Fruit fly (Drosophila melanogaster) whole organism, wandering third instar larva: Measurements from ENCODE around the gene CG5080.
A peak's percentile ranks its signal among the peaks of the same experiment; 100 is the strongest.

Source experiments
- Abd-B ChIP-seq: fragments of >200 bp; optimal IDR thresholded peaks from 2 replicates; lab custom pipeline; 2017; ENCODE audit warnings: missing biosample characterization, missing genetic modification characterization
- CG32264 ChIP-seq: fragments of 200-800 bp; sonication (Bioruptor generic); optimal IDR thresholded peaks from 2 replicates; lab custom pipeline; 2016; ENCODE audit warnings: missing biosample characterization, missing genetic modification characterization
- CG9705 ChIP-seq: fragments of 200-800 bp; sonication (Bioruptor generic); optimal IDR thresholded peaks from 2 replicates; lab custom pipeline; 2018; ENCODE audit warnings: missing biosample characterization, mild to moderate bottlenecking, missing genetic modification characterization
- CrebA ChIP-seq: fragments of 200-800 bp; sonication (Bioruptor generic); optimal IDR thresholded peaks from 2 replicates; lab custom pipeline; 2016; ENCODE audit warnings: missing biosample characterization, mild to moderate bottlenecking, missing genetic modification characterization, borderline replicate concordance
- Dfd ChIP-seq: fragments of >200 bp; optimal IDR thresholded peaks from 2 replicates; lab custom pipeline; 2017; ENCODE audit warnings: missing biosample characterization, missing genetic modification characterization
- Dif ChIP-seq: fragments of 200-275, 200-300 bp; sonication (Bioruptor generic); optimal IDR thresholded peaks from 2 replicates; lab custom pipeline; 2018; ENCODE audit warnings: missing biosample characterization, missing genetic modification characterization; ENCODE audit not compliant: partially characterized antibody
- GATAd ChIP-seq: sonication (Bioruptor generic); optimal IDR thresholded peaks from 2 replicates; lab custom pipeline; 2016; ENCODE audit warnings: missing biosample characterization, missing genetic modification characterization
- HLH106 ChIP-seq: fragments of 200-800 bp; optimal IDR thresholded peaks from 3 replicates; lab custom pipeline; 2019; ENCODE audit warnings: missing biosample characterization, mild to moderate bottlenecking, missing genetic modification characterization, moderate library complexity
- Hr83 ChIP-seq: fragments of 200-300 bp; sonication (Bioruptor generic); optimal IDR thresholded peaks from 2 replicates; lab custom pipeline; 2016; ENCODE audit warnings: missing biosample characterization, mild to moderate bottlenecking, missing genetic modification characterization, moderate library complexity; ENCODE audit not compliant: poor library complexity, severe bottlenecking
- Myc ChIP-seq: fragments of >200 bp; optimal IDR thresholded peaks from 2 replicates; lab custom pipeline; 2017
- OdsH ChIP-seq: fragments of 200-800 bp; sonication (Bioruptor generic); optimal IDR thresholded peaks from 2 replicates; lab custom pipeline; 2016; ENCODE audit warnings: missing biosample characterization, mild to moderate bottlenecking, missing genetic modification characterization
- Rel ChIP-seq, 2 experiments: fragments of 200-800 bp; sonication (Bioruptor generic) in 1 of 2; optimal IDR thresholded peaks; 2 replicates in 1 of 2; 3 replicates in 1 of 2; lab custom pipeline; 2016 to 2019; ENCODE audit warnings: mild to moderate bottlenecking in 2 of 2, missing biosample characterization in 2 of 2, missing genetic modification characterization in 2 of 2, moderate library complexity in 1 of 2
- Sp1 ChIP-seq: fragments of 200-800 bp; sonication (Bioruptor generic); optimal IDR thresholded peaks from 3 replicates; lab custom pipeline; 2019; ENCODE audit warnings: missing biosample characterization, mild to moderate bottlenecking, missing genetic modification characterization, moderate library complexity
- br ChIP-seq: fragments of 200-800 bp; sonication (Bioruptor generic); optimal IDR thresholded peaks from 2 replicates; lab custom pipeline; 2016; ENCODE audit warnings: missing biosample characterization, missing genetic modification characterization
- brk ChIP-seq: fragments of 200-800 bp; sonication (Bioruptor generic); optimal IDR thresholded peaks from 2 replicates; lab custom pipeline; 2016; ENCODE audit warnings: missing biosample characterization, mild to moderate bottlenecking, missing genetic modification characterization
- dl ChIP-seq, 2 experiments: fragments of 175-275, 200-275 bp in 1 of 2; fragments of 200-275 bp in 1 of 2; sonication (Bioruptor generic); optimal IDR thresholded peaks; lab custom pipeline; 2018; ENCODE audit warnings: mild to moderate bottlenecking in 2 of 2, missing biosample characterization in 2 of 2, missing genetic modification characterization in 2 of 2, moderate library complexity in 2 of 2; ENCODE audit not compliant: partially characterized antibody in 2 of 2, insufficient read depth in 1 of 2
- dmrt93B ChIP-seq: fragments of 200-800 bp; sonication (Bioruptor generic); optimal IDR thresholded peaks from 2 replicates; lab custom pipeline; 2018; ENCODE audit warnings: missing biosample characterization, mild to moderate bottlenecking, missing genetic modification characterization
- ey ChIP-seq: fragments of 200-800 bp; sonication (Bioruptor generic); optimal IDR thresholded peaks from 2 replicates; lab custom pipeline; 2016; ENCODE audit warnings: missing biosample characterization, missing genetic modification characterization
- foxo ChIP-seq, 2 experiments: fragments of 200-800 bp; sonication (Bioruptor generic); optimal IDR thresholded peaks; 2 replicates in 1 of 2; 3 replicates in 1 of 2; lab custom pipeline; 2016 to 2017; ENCODE audit warnings: missing biosample characterization in 2 of 2, missing genetic modification characterization in 2 of 2
- fru ChIP-seq: fragments of 200-800 bp; sonication (Bioruptor generic); optimal IDR thresholded peaks from 3 replicates; lab custom pipeline; 2016; ENCODE audit warnings: missing biosample characterization, mild to moderate bottlenecking, missing genetic modification characterization
- h ChIP-seq: fragments of 200-800 bp; sonication (Bioruptor generic); optimal IDR thresholded peaks from 3 replicates; lab custom pipeline; 2016; ENCODE audit warnings: missing biosample characterization, mild to moderate bottlenecking, missing genetic modification characterization
- jim ChIP-seq: fragments of 175-275, 200-325 bp; sonication (Bioruptor generic); optimal IDR thresholded peaks from 2 replicates; lab custom pipeline; 2016; ENCODE audit warnings: missing biosample characterization, mild to moderate bottlenecking, missing genetic modification characterization
- lola ChIP-seq: fragments of >200 bp; optimal IDR thresholded peaks from 2 replicates; lab custom pipeline; 2017; ENCODE audit warnings: missing biosample characterization, missing genetic modification characterization
- pan ChIP-seq: fragments of >200 bp; optimal IDR thresholded peaks from 2 replicates; lab custom pipeline; 2017
- psq ChIP-seq: fragments of 200-800 bp; sonication (Bioruptor generic); optimal IDR thresholded peaks from 3 replicates; lab custom pipeline; 2017; ENCODE audit warnings: missing biosample characterization, mild to moderate bottlenecking, missing genetic modification characterization, moderate library complexity
- rgr ChIP-seq: fragments of 200-800 bp; sonication (Bioruptor generic); optimal IDR thresholded peaks from 3 replicates; lab custom pipeline; 2016; ENCODE audit warnings: missing biosample characterization, mild to moderate bottlenecking, missing genetic modification characterization
- sage ChIP-seq: fragments of 200-800 bp; sonication (Bioruptor generic); optimal IDR thresholded peaks from 2 replicates; lab custom pipeline; 2016; ENCODE audit warnings: missing biosample characterization, mild to moderate bottlenecking, missing genetic modification characterization
- sv ChIP-seq: fragments of 200-800 bp; sonication (Bioruptor generic); optimal IDR thresholded peaks from 3 replicates; lab custom pipeline; 2016; ENCODE audit warnings: missing biosample characterization, missing genetic modification characterization
- woc ChIP-seq: sonication (Bioruptor generic); optimal IDR thresholded peaks from 2 replicates; lab custom pipeline; 2016; ENCODE audit warnings: missing biosample characterization, mild to moderate bottlenecking, missing genetic modification characterization

Gene CG5080

DNA sequence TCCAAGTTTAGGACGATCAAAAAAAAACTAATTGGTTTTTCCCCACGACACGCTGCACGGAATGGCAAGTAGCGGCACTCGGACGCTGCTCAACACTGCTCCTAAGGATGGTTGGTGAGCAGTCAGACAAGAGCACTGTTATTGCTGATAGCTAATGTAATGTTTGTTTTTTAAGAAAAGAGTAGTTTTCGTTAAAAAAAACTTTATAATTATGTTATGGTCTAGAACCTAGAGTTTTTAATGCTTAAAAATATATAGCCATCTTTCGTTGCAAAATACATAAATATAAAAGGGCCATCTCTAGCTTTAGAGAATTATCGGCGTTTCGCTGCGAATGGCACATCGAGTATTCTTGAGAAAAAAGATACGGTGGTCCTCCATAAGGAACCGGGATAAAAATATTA, 9.0 kb upstream of the CG5080 start, which contains the start of the genes Charon and CG4887 (continued):
- TF ChIP-seq woc = no peak

DNA sequence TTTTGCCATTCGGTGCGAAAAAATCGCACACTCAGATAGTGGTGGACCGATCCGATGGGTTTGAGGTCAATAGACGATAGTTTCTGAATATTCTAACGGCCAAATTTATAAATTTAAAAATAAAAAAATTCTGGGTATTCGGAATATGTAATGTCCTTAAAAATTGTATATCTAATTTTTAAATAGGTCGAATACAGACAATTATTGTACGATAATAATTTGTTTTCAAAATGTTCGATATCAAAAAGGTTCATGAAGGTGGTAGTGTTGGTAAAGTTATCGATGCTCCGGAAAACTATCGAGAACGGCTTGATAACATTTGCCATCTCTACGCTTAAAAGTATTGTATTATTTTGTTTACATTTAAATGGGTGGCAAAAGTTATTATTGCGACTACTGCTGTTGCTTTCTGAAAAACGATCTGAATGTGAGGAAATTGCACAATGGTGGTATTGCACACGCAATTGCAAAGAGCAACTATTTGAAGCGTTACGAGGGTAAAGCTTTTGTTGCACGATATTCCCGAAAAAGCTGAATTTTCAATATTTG, 6.3 kb upstream of the CG5080 start, which contains the start of the genes CG31922 and Plap:
TSS of gene CG31922 (plus strand) at position 315 of the 549 bp plus-strand sequence.
TSS of gene Plap (minus strand) at position 499 of the 549 bp plus-strand sequence.
- TF ChIP-seq dl (GFP tag; optimal IDR thresholded peaks at IDR 0.05; lab: Kevin White, UChicago; ENCODE audit: insufficient read depth in 1 of 2, partially characterized antibody in 2 of 2) = no peak
- peak; percentile 81 for TF ChIP-seq HLH106 (tag; lab: Kevin White, UChicago)
- peak; percentile 58 for TF ChIP-seq woc
- peak; percentile 69 for TF ChIP-seq psq
- TF ChIP-seq Dif = no peak
- TF ChIP-seq fru (GFP tag; lab: Kevin White, UChicago) = no peak
- peak; percentile 63 for TF ChIP-seq CG9705 (GFP tag; lab: Kevin White, UChicago)
- TF ChIP-seq CG32264 (GFP tag; lab: Kevin White, UChicago) = no peak
- TF ChIP-seq sage (GFP tag; lab: Kevin White, UChicago) = no peak
- TF ChIP-seq Dfd = no peak
- TF ChIP-seq Hr83 (GFP tag; lab: Kevin White, UChicago) = peak; percentile 61
- TF ChIP-seq foxo (GFP tag; optimal IDR thresholded peaks at IDR 0.05; lab: Kevin White, UChicago) = peak; percentile 18 to 76
- TF ChIP-seq jim (GFP tag; lab: Kevin White, UChicago) = no peak
- TF ChIP-seq h = peak; percentile 84
- TF ChIP-seq rgr (GFP tag; lab: Kevin White, UChicago) = peak; percentile 80
- peak; percentile 67 for TF ChIP-seq ey (GFP tag; lab: Kevin White, UChicago)
- TF ChIP-seq pan (lab: Kevin White, UChicago) = no peak
- no peak for TF ChIP-seq brk (GFP tag; lab: Kevin White, UChicago)
- peak; percentile 78 for TF ChIP-seq Sp1 (GFP tag; lab: Kevin White, UChicago)
- peak; percentile 75 for TF ChIP-seq sv
- TF ChIP-seq br (GFP tag; lab: Kevin White, UChicago) = peak; percentile 76
- peak; percentile 63 for TF ChIP-seq dmrt93B
- no peak for TF ChIP-seq Abd-B (GFP tag; lab: Kevin White, UChicago)
- peak; percentile 73 for TF ChIP-seq OdsH (GFP tag; lab: Kevin White, UChicago)
- no peak for TF ChIP-seq Rel (GFP tag; optimal IDR thresholded peaks at IDR 0.05; lab: Kevin White, UChicago)
- TF ChIP-seq Rel (tag; optimal IDR thresholded peaks at IDR 0.05; lab: Kevin White, UChicago) = peak; percentile 97
- TF ChIP-seq Myc (lab: Kevin White, UChicago) = peak; percentile 63
- no peak for TF ChIP-seq lola
- TF ChIP-seq, all 38 proteins: peak for 16

DNA sequence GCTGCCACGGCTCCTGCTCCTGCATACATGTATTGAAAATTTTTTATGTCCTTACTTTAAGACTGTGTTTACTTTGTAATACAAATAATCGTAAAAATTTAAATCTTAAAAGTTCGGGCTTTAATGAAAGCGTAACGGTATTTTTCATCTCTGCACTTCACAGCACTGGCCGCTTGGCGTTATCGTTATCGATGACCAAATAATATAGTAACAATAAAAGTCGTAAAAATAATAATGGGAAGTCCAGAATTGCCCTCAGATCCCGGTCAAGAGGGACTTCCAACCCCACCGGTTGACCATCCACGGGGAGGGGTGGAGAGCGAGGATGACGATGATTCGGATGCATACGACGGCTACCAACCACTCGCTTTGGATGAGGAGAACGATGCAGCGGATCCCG, 2.6 kb upstream of the CG5080 start, which contains the start of gene CG14341:
TSS of gene CG14341 (plus strand) at position 181 of the 400 bp plus-strand sequence.
- TF ChIP-seq Rel (GFP tag; optimal IDR thresholded peaks at IDR 0.05; lab: Kevin White, UChicago) (no peak), Rel (tag; optimal IDR thresholded peaks at IDR 0.05; lab: Kevin White, UChicago) (peak; percentile 97), GATAd (GFP tag; lab: Kevin White, UChicago) (no peak)

DNA sequence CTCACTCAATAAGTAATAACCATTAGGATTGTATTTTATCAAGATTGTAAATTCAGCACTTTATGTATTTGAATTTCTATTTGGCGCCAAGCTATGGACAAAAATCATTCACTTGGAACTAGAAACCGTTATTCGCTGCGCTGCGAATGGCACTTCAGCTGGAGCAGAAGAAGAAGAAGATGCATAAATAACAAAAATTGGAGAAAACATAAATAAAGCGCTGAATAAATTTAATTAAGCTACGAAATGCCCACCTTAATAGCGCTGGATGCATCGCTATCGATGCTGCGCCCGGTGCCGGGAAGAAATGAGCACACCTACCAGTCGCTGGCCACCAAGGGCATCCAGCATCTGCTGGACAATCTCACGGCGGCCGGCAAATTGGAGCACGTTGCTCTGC, 608 bp upstream of the CG5080 start, which contains the start of gene IntS14:
TSS of gene IntS14 (plus strand) at position 150 of the 400 bp plus-strand sequence.
- TF ChIP-seq Myc (lab: Kevin White, UChicago) = peak; percentile 54
- TF ChIP-seq brk (GFP tag; lab: Kevin White, UChicago) = no peak
- no peak for TF ChIP-seq Rel (GFP tag; optimal IDR thresholded peaks at IDR 0.05; lab: Kevin White, UChicago)
- peak; percentile 48 for TF ChIP-seq Rel (tag; optimal IDR thresholded peaks at IDR 0.05; lab: Kevin White, UChicago)

DNA sequence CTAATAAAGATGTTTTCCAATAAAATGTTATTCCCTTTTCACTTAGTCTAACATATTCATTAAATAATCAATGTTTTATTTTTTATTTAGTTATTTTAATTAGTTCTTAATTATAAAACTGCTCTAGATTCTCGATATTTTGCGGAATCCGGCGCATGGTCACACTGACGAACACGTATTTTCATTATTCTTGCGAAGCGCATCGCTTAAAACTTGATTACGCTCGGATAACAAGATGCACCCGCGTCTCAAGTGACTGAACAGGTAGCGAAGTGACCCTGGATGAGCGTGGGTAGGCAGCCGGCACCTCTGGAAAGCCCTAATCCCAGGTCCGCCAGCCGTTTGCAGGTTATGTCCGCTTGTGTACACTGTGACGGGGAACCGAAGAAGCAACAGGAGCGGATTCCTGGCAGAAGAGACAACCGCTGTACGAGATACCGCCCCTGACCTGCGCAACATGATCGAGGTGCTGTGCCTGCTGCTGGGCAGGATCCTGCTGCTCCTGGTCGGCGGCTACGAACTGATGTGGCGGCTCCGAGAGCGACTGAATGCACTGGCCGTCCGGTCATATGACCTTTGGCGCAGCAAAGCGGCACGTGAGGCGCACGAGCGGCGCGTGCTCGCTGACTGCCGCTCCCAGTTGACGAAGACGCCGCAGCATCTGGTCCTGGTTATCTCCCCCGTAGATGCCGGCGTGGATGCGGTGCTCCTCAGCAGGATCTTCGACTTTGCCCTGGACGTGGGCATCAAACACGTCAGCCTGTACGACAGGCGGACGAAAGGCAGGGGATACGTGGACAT, 5.0 kb downstream of the CG5080 start, which contains the start of gene Tango14:
TSS of gene Tango14 (plus strand) at position 143 of the 801 bp plus-strand sequence.
- TF ChIP-seq CrebA = no peak
